Worm (Caenorhabditis elegans) whole organism, L3 larva: ENCODE results near the gene ikke-1.

Experiments
- ZK546.5 ChIP-seq: sonication (generic microtip); optimal IDR thresholded peaks from 2 replicates; lab custom pipeline; 2017; ENCODE audit warnings: missing biosample characterization, missing genetic modification characterization
- elt-1 ChIP-seq: fragments of 150-350 bp; optimal IDR thresholded peaks from 2 replicates; lab custom pipeline; 2014; ENCODE audit warnings: missing biosample characterization, missing genetic modification characterization
- elt-3 ChIP-seq, 3 experiments: fragments of 150-350 bp in 1 of 3; sonication (generic microtip) in 2 of 3; optimal IDR thresholded peaks; 2 replicates in 2 of 3; 4 replicates in 1 of 3; lab custom pipeline; 2014 to 2017; ENCODE audit warnings: missing biosample characterization in 3 of 3, missing genetic modification characterization in 3 of 3
- mdl-1 ChIP-seq: fragments of 150-350 bp; optimal IDR thresholded peaks from 2 replicates; lab custom pipeline; 2014; ENCODE audit warnings: missing biosample characterization, missing genetic modification characterization
- pha-4 ChIP-seq: fragments of 150-350 bp; optimal IDR thresholded peaks from 2 replicates; lab custom pipeline; 2014; ENCODE audit warnings: missing biosample characterization, missing genetic modification reagents, missing genetic modification characterization
- snpc-4 ChIP-seq: fragments of 150-350 bp; optimal IDR thresholded peaks from 2 replicates; lab custom pipeline; 2014; ENCODE audit warnings: missing biosample characterization, missing genetic modification characterization

ce11 chrIII:9034133-9034532, 16.4 kb downstream of the ikke-1 start:
- no peak for TF ChIP-seq mdl-1 (tag; lab: Kevin White, UChicago)
- no peak for TF ChIP-seq elt-3 (tag; optimal IDR thresholded peaks at IDR 0.05; lab: Kevin White, UChicago)
- TF ChIP-seq pha-4 (tag; lab: Kevin White, UChicago) = peak; percentile 10
- no peak for TF ChIP-seq ZK546.5 (tag; lab: Kevin White, UChicago)
- TF ChIP-seq snpc-4 = no peak
- no peak for TF ChIP-seq elt-1 (tag; lab: Kevin White, UChicago)
